Worm (Caenorhabditis elegans) whole organism, young adult: ENCODE data around the gene btb-16.

Source experiments
- C17E4.6 ChIP-seq: fragments of 200-800 bp; sonication (Bioruptor generic); IDR thresholded peaks from 2 replicates; pipeline ENCODE4 v1.3.6; 2022; ENCODE audit warnings: missing genetic modification reagents, missing genetic modification characterization, missing compliant biosample characterization
- D2030.7 ChIP-seq: fragments of 200-800 bp; sonication (Bioruptor generic); IDR thresholded peaks from 2 replicates; pipeline ENCODE4 v1.3.6; 2022; ENCODE audit warnings: missing genetic modification reagents, missing genetic modification characterization, missing compliant biosample characterization
- F33H1.4 ChIP-seq: fragments of 200-800 bp; sonication (Bioruptor generic); IDR thresholded peaks from 2 replicates; pipeline ENCODE4 v1.3.6; 2022; ENCODE audit warnings: missing genetic modification reagents, missing genetic modification characterization, missing compliant biosample characterization
- F49E8.2 ChIP-seq: sonication (generic microtip); optimal IDR thresholded peaks from 3 replicates; lab custom pipeline; 2017; ENCODE audit warnings: missing genetic modification characterization, mild to moderate bottlenecking, missing compliant biosample characterization, antibody characterized with exemption, moderate library complexity; ENCODE audit not compliant: insufficient read depth
- Y67H2A.10 ChIP-seq: fragments of 200-800 bp; sonication (Bioruptor generic); conservative IDR thresholded peaks from 2 replicates; pipeline ENCODE4 v1.3.6; 2022; ENCODE audit warnings: missing genetic modification reagents, missing genetic modification characterization, missing compliant biosample characterization
- ama-1 ChIP-seq, 3 experiments: fragments of 150-350 bp in 1 of 3; sonication (generic microtip) in 2 of 3; optimal IDR thresholded peaks; 2 replicates each; lab custom pipeline; 2014 to 2018; ENCODE audit warnings: missing biosample characterization in 2 of 3, missing genetic modification characterization in 2 of 3, missing genetic modification reagents in 2 of 3
- athp-1 ChIP-seq: sonication (generic microtip); optimal IDR thresholded peaks from 2 replicates; lab custom pipeline; 2017; ENCODE audit warnings: mild to moderate bottlenecking, missing genetic modification characterization, missing compliant biosample characterization
- ccch-3 ChIP-seq: fragments of 200-800 bp; sonication (Bioruptor generic); optimal IDR thresholded peaks from 2 replicates; lab custom pipeline; 2018; ENCODE audit warnings: mild to moderate bottlenecking, missing genetic modification characterization, missing compliant biosample characterization
- ceh-100 ChIP-seq: fragments of 200-800 bp; sonication (Bioruptor generic); IDR thresholded peaks from 2 replicates; pipeline ENCODE4 v1.3.6; 2022; ENCODE audit warnings: missing genetic modification reagents, missing genetic modification characterization, missing compliant biosample characterization
- ceh-79 ChIP-seq: sonication (generic microtip); optimal IDR thresholded peaks from 2 replicates; lab custom pipeline; 2017; ENCODE audit warnings: mild to moderate bottlenecking, missing genetic modification characterization, missing compliant biosample characterization
- dpl-1 ChIP-seq: fragments of 150-350 bp; optimal IDR thresholded peaks from 2 replicates; lab custom pipeline; 2014; ENCODE audit warnings: missing biosample characterization, missing genetic modification reagents, missing genetic modification characterization
- efl-1 ChIP-seq: fragments of 150-350 bp; optimal IDR thresholded peaks from 2 replicates; lab custom pipeline; 2014; ENCODE audit warnings: missing biosample characterization, missing genetic modification reagents, missing genetic modification characterization
- egl-44 ChIP-seq: fragments of 200-800 bp; sonication (Bioruptor generic); IDR thresholded peaks from 2 replicates; pipeline ENCODE4 v1.3.6; 2022; ENCODE audit warnings: missing genetic modification reagents, missing genetic modification characterization, missing compliant biosample characterization
- egrh-3 ChIP-seq: fragments of 200-800 bp; sonication (Bioruptor generic); IDR thresholded peaks from 2 replicates; pipeline ENCODE4 v1.3.6; 2022; ENCODE audit warnings: missing genetic modification reagents, missing genetic modification characterization, missing compliant biosample characterization
- ekl-4 ChIP-seq: fragments of 200-800 bp; sonication (Bioruptor generic); IDR thresholded peaks from 2 replicates; pipeline ENCODE4 v1.3.6; 2022; ENCODE audit warnings: missing genetic modification reagents, missing genetic modification characterization, missing compliant biosample characterization
- hlh-12 ChIP-seq: sonication (generic microtip); optimal IDR thresholded peaks from 2 replicates; lab custom pipeline; 2016; ENCODE audit warnings: missing genetic modification characterization, missing compliant biosample characterization
- hlh-26 ChIP-seq: fragments of 200-800 bp; sonication (Bioruptor generic); conservative IDR thresholded peaks from 2 replicates; pipeline ENCODE4 v1.3.6; 2022; ENCODE audit warnings: missing genetic modification reagents, missing genetic modification characterization, missing compliant biosample characterization
- hmg-1.2 ChIP-seq: fragments of 200-800 bp; sonication (Bioruptor generic); IDR thresholded peaks from 2 replicates; pipeline ENCODE4 v1.3.6; 2022; ENCODE audit warnings: missing genetic modification reagents, missing genetic modification characterization, missing compliant biosample characterization
- lin-54 ChIP-seq: fragments of 200-800 bp; sonication (Bioruptor generic); optimal IDR thresholded peaks from 2 replicates; lab custom pipeline; 2018; ENCODE audit warnings: mild to moderate bottlenecking, missing genetic modification characterization, missing compliant biosample characterization
- lsl-1 ChIP-seq: fragments of 200-800 bp; sonication (Bioruptor generic); optimal IDR thresholded peaks from 2 replicates; lab custom pipeline; 2018; ENCODE audit warnings: mild to moderate bottlenecking, missing genetic modification characterization, moderate library complexity, missing compliant biosample characterization
- madf-6 ChIP-seq: fragments of 200-800 bp; sonication (Bioruptor generic); IDR thresholded peaks from 2 replicates; pipeline ENCODE4 v1.3.6; 2022; ENCODE audit warnings: missing genetic modification reagents, missing genetic modification characterization, missing compliant biosample characterization
- madf-8 ChIP-seq: fragments of 200-800 bp; sonication (Bioruptor generic); conservative IDR thresholded peaks from 2 replicates; pipeline ENCODE4 v1.3.6; 2022; ENCODE audit warnings: missing genetic modification reagents, missing genetic modification characterization, missing compliant biosample characterization
- mes-4 ChIP-seq: sonication (generic microtip); optimal IDR thresholded peaks from 2 replicates; lab custom pipeline; 2016; ENCODE audit warnings: missing genotype, missing genetic modification characterization, missing compliant biosample characterization
- nhr-179 ChIP-seq: sonication (generic microtip); optimal IDR thresholded peaks from 2 replicates; lab custom pipeline; 2016; ENCODE audit warnings: mild to moderate bottlenecking, missing genetic modification characterization, missing compliant biosample characterization
- nhr-80 ChIP-seq: sonication (generic microtip); optimal IDR thresholded peaks from 2 replicates; lab custom pipeline; 2016; ENCODE audit warnings: missing genetic modification characterization, missing compliant biosample characterization
- pbrm-1 ChIP-seq: fragments of 200-800 bp; sonication (Bioruptor generic); IDR thresholded peaks from 2 replicates; pipeline ENCODE4 v1.3.6; 2022; ENCODE audit warnings: missing genetic modification reagents, missing genetic modification characterization, missing compliant biosample characterization
- rcor-1 ChIP-seq: fragments of 200-800 bp; sonication (Bioruptor generic); IDR thresholded peaks from 2 replicates; pipeline ENCODE4 v1.3.6; 2022; ENCODE audit warnings: missing genetic modification reagents, missing genetic modification characterization, missing compliant biosample characterization
- rec-8 ChIP-seq, 2 experiments: sonication (generic microtip); optimal IDR thresholded peaks; 2 replicates each; lab custom pipeline; 2016; ENCODE audit warnings: mild to moderate bottlenecking in 2 of 2, missing genetic modification characterization in 2 of 2, missing genetic modification reagents in 2 of 2, missing genotype in 2 of 2, missing biosample characterization in 1 of 2, missing compliant biosample characterization in 1 of 2, moderate library complexity in 1 of 2
- repo-1 ChIP-seq: sonication (generic microtip); optimal IDR thresholded peaks from 2 replicates; lab custom pipeline; 2017; ENCODE audit warnings: mild to moderate bottlenecking, missing genetic modification characterization, missing compliant biosample characterization
- rpc-1 ChIP-seq, 2 experiments: fragments of 150-350 bp in 1 of 2; sonication (generic microtip) in 1 of 2; optimal IDR thresholded peaks; 2 replicates each; lab custom pipeline; 2014 to 2018; ENCODE audit warnings: missing biosample characterization in 1 of 2, missing genetic modification characterization in 1 of 2, missing genetic modification reagents in 1 of 2, missing genotype in 1 of 2
- sdz-38 ChIP-seq: sonication (generic microtip); optimal IDR thresholded peaks from 2 replicates; lab custom pipeline; 2016; ENCODE audit warnings: missing genotype, missing genetic modification characterization, missing compliant biosample characterization
- snpc-1.1 ChIP-seq: sonication (generic microtip); optimal IDR thresholded peaks from 2 replicates; lab custom pipeline; 2017; ENCODE audit warnings: missing genetic modification characterization, mild to moderate bottlenecking, missing compliant biosample characterization, antibody characterized with exemption, moderate library complexity, missing genotype, missing genetic modification reagents; ENCODE audit not compliant: insufficient read depth
- snpc-1.3 ChIP-seq: sonication (generic microtip); optimal IDR thresholded peaks from 2 replicates; lab custom pipeline; 2017; ENCODE audit warnings: missing genetic modification characterization, mild to moderate bottlenecking, missing compliant biosample characterization, antibody characterized with exemption, moderate library complexity, missing genotype, missing genetic modification reagents; ENCODE audit not compliant: insufficient read depth
- snpc-3.4 ChIP-seq: sonication (generic microtip); optimal IDR thresholded peaks from 2 replicates; lab custom pipeline; 2017; ENCODE audit warnings: missing genetic modification characterization, mild to moderate bottlenecking, missing compliant biosample characterization, antibody characterized with exemption, moderate library complexity, missing genotype, missing genetic modification reagents
- tbp1 ChIP-seq: fragments of 200-800 bp; sonication (Bioruptor generic); optimal IDR thresholded peaks from 2 replicates; lab custom pipeline; 2018; ENCODE audit warnings: mild to moderate bottlenecking, missing genetic modification characterization, missing compliant biosample characterization
- tlf-1 ChIP-seq: fragments of 200-800 bp; sonication (Bioruptor generic); optimal IDR thresholded peaks from 2 replicates; lab custom pipeline; 2018; ENCODE audit warnings: mild to moderate bottlenecking, missing genetic modification characterization, missing compliant biosample characterization
- xnd-1 ChIP-seq: sonication (generic microtip); optimal IDR thresholded peaks from 2 replicates; lab custom pipeline; 2016; ENCODE audit warnings: missing genotype, missing genetic modification reagents, missing genetic modification characterization, missing compliant biosample characterization
- zfh-2 ChIP-seq: fragments of 200-800 bp; sonication (Bioruptor generic); conservative IDR thresholded peaks from 2 replicates; pipeline ENCODE4 v1.3.6; 2022; ENCODE audit warnings: missing genetic modification reagents, missing genetic modification characterization, missing compliant biosample characterization

The btb-16 gene

ce11 chrII:3296644-3297043, at the start of gene btb-16:
btb-16 (plus strand) TSS chrII:3296883.
- peak; percentile 36 for TF ChIP-seq nhr-80 (tag; lab: Kevin White, UChicago)
- TF ChIP-seq athp-1, result no peak

ce11 chrII:3247556-3247955, 49.1 kb upstream of the btb-16 start:
- TF ChIP-seq hlh-12 (no peak), zfh-2 (GFP tag; lab: Robert Waterston, UW) (peak; percentile 51; the same call in 1 of the 2 replicates), hlh-26 (no peak)

- TF ChIP-seq madf-6 (GFP tag; lab: Robert Waterston, UW) (peak; percentile 88), rcor-1 (0 out of 2 replicates have a peak, but pooled peaks have one; percentile 10), snpc-1.1 (tag; lab: Kevin White, UChicago) (peak; percentile 31), efl-1 (peak; percentile 90), madf-8 (peak; percentile 86), snpc-3.4 (tag; lab: Kevin White, UChicago) (peak; percentile 13), lsl-1 (GFP tag; lab: Kevin White, UChicago) (peak; percentile 27), lin-54 (GFP tag; lab: Kevin White, UChicago) (no peak), pbrm-1 (0 out of 2 replicates have a peak, but pooled peaks have one; percentile 11), dpl-1 (GFP tag; lab: Kevin White, UChicago) (peak; percentile 58), xnd-1 (tag; lab: Kevin White, UChicago) (peak; percentile 77), nhr-179 (tag; lab: Kevin White, UChicago) (no peak), F33H1.4 (GFP tag; lab: Robert Waterston, UW) (0 out of 2 replicates have a peak, but pooled peaks have one; percentile 24), hmg-1.2 (GFP tag; lab: Robert Waterston, UW) (peak; percentile 91), nhr-80 (tag; lab: Kevin White, UChicago) (no peak)
- TF ChIP-seq, all 124 proteins: peak for 12
Measured at ce11 chrII:3248043-3248718, 48.5 kb upstream of the btb-16 start, which contains the start of the genes fbxc-50 and C17F4.2. fbxc-50 (minus strand) TSS chrII:3248123. C17F4.2 (plus strand) TSS chrII:3248668.

ce11 chrII:3249406-3249805, 47.3 kb upstream of the btb-16 start, which contains the start of gene clec-124:
clec-124 (plus strand) TSS chrII:3249706.
- TF ChIP-seq Y67H2A.10 (GFP tag; lab: Robert Waterston, UW) (no peak), mes-4 (tag; lab: Kevin White, UChicago) (no peak), C17E4.6 (GFP tag; lab: Robert Waterston, UW) (no peak), rec-8 (tag; optimal IDR thresholded peaks at IDR 0.05; lab: Kevin White, UChicago) (no peak), egrh-3 (no peak), rcor-1 (no peak), sdz-38 (tag; lab: Kevin White, UChicago) (no peak)

ce11 chrII:3250195-3250594, 46.5 kb upstream of the btb-16 start:
- peak; percentile 74 for TF ChIP-seq zfh-2 (GFP tag; lab: Robert Waterston, UW)
- TF ChIP-seq tlf-1, result no peak

ce11 chrII:3251782-3252181, 44.9 kb upstream of the btb-16 start:
- TF ChIP-seq rpc-1 (optimal IDR thresholded peaks at IDR 0.05; lab: Kevin White, UChicago) (no peak), rpc-1 (tag; optimal IDR thresholded peaks at IDR 0.05; lab: Kevin White, UChicago) (no peak), D2030.7 (no peak), F49E8.2 (tag; lab: Kevin White, UChicago) (no peak), snpc-1.3 (tag; lab: Kevin White, UChicago) (no peak), ama-1 (optimal IDR thresholded peaks at IDR 0.05; lab: Kevin White, UChicago) (no peak), ama-1 (GFP tag; optimal IDR thresholded peaks at IDR 0.05; lab: Kevin White, UChicago) (no peak), ceh-79 (tag; lab: Kevin White, UChicago) (no peak), ekl-4 (GFP tag; lab: Robert Waterston, UW) (no peak), ccch-3 (GFP tag; lab: Kevin White, UChicago) (no peak), pbrm-1 (no peak), tbp1 (GFP tag; lab: Kevin White, UChicago) (no peak), dpl-1 (GFP tag; lab: Kevin White, UChicago) (no peak), snpc-1.1 (tag; lab: Kevin White, UChicago) (no peak), repo-1 (tag; lab: Kevin White, UChicago) (no peak), ceh-100 (GFP tag; lab: Robert Waterston, UW) (no peak), egl-44 (GFP tag; lab: Robert Waterston, UW) (no peak)
